Fruit fly (Drosophila melanogaster) whole organism, embryonic: ENCODE measurements around the gene CG32713.
A peak's percentile ranks its signal among the peaks of the same experiment; 100 is the strongest.

Experiments
- Aef1 ChIP-seq: fragments of 200-800 bp; sonication (Bioruptor generic); IDR thresholded peaks from 3 replicates; pipeline ENCODE4 v1.3.6; 2022; ENCODE audit warnings: missing biosample characterization, missing genetic modification characterization
- Bgb ChIP-seq: fragments of 200-800 bp; sonication (Bioruptor generic); IDR thresholded peaks from 2 replicates; pipeline ENCODE4 v1.3.6; 2022; ENCODE audit warnings: missing biosample characterization, missing genetic modification characterization; ENCODE audit not compliant: partially characterized antibody
- Blimp-1 ChIP-seq: fragments of 200-800 bp; sonication (Bioruptor generic); optimal IDR thresholded peaks from 3 replicates; lab custom pipeline; 2018; ENCODE audit warnings: missing biosample characterization, missing genetic modification characterization, mild to moderate bottlenecking, moderate library complexity, missing genetic modification reagents
- BtbVII ChIP-seq: fragments of 200-800 bp; sonication (Bioruptor generic); optimal IDR thresholded peaks from 3 replicates; lab custom pipeline; 2017; ENCODE audit warnings: missing biosample characterization, mild to moderate bottlenecking, missing genetic modification characterization
- CG11695 ChIP-seq: fragments of 200-800 bp; sonication (Bioruptor generic); IDR thresholded peaks from 3 replicates; pipeline ENCODE4 v1.3.6; 2022; ENCODE audit warnings: missing biosample characterization, missing genetic modification characterization
- CG12942 ChIP-seq: fragments of 200-800 bp; sonication (Bioruptor generic); optimal IDR thresholded peaks from 3 replicates; lab custom pipeline; 2016; ENCODE audit warnings: missing biosample characterization, missing genetic modification characterization
- CG13123 ChIP-seq: fragments of 200-800 bp; sonication (Bioruptor generic); optimal IDR thresholded peaks from 2 replicates; lab custom pipeline; 2016; ENCODE audit warnings: missing biosample characterization, missing genetic modification characterization
- CG13287 ChIP-seq: fragments of 200-800 bp; sonication (Bioruptor generic); IDR thresholded peaks from 2 replicates; pipeline ENCODE4 v1.3.6; 2022; ENCODE audit warnings: missing biosample characterization, missing genetic modification characterization; ENCODE audit not compliant: partially characterized antibody
- CG14441 ChIP-seq: fragments of 200-800 bp; sonication (Bioruptor generic); IDR thresholded peaks from 2 replicates; pipeline ENCODE4 v1.3.6; 2022; ENCODE audit warnings: missing biosample characterization, missing genetic modification characterization
- CG16779 ChIP-seq: fragments of 200-800 bp; sonication (Bioruptor generic); IDR thresholded peaks from 2 replicates; pipeline ENCODE4 v1.3.6; 2022; ENCODE audit warnings: missing biosample characterization, missing genetic modification characterization
- CG17385 ChIP-seq: fragments of 200-800 bp; sonication (Bioruptor generic); optimal IDR thresholded peaks from 3 replicates; lab custom pipeline; 2018; ENCODE audit warnings: missing biosample characterization, mild to moderate bottlenecking, missing genetic modification characterization
- CG17829 ChIP-seq: fragments of 200-800 bp; optimal IDR thresholded peaks from 2 replicates; lab custom pipeline; 2019; ENCODE audit warnings: missing biosample characterization, mild to moderate bottlenecking, missing genetic modification characterization, moderate library complexity
- CG17912 ChIP-seq: fragments of 200-800 bp; sonication (Bioruptor generic); optimal IDR thresholded peaks from 2 replicates; lab custom pipeline; 2018; ENCODE audit warnings: missing biosample characterization, mild to moderate bottlenecking, missing genetic modification characterization
- CG30020 ChIP-seq: fragments of 200-800 bp; optimal IDR thresholded peaks from 2 replicates; lab custom pipeline; 2019; ENCODE audit warnings: missing biosample characterization, mild to moderate bottlenecking, missing genetic modification characterization, moderate library complexity
- CG30403 ChIP-seq: fragments of 200-800 bp; sonication (Bioruptor generic); optimal IDR thresholded peaks from 3 replicates; lab custom pipeline; 2016; ENCODE audit warnings: missing biosample characterization, missing genetic modification characterization
- CG30431 ChIP-seq: fragments of 200-800 bp; sonication (Bioruptor generic); optimal IDR thresholded peaks from 2 replicates; lab custom pipeline; 2017; ENCODE audit warnings: missing biosample characterization, missing genetic modification characterization
- CG31441 ChIP-seq: fragments of 200-800 bp; sonication (Bioruptor generic); IDR thresholded peaks from 2 replicates; pipeline ENCODE4 v1.3.6; 2022; ENCODE audit warnings: missing biosample characterization, missing genetic modification characterization
- CG32532 ChIP-seq: fragments of 200-800 bp; sonication (Bioruptor generic); IDR thresholded peaks from 2 replicates; pipeline ENCODE4 v1.3.6; 2022; ENCODE audit warnings: missing biosample characterization, missing genetic modification characterization
- CG34224 ChIP-seq: fragments of 200-800 bp; sonication (Bioruptor generic); IDR thresholded peaks from 3 replicates; pipeline ENCODE4 v1.3.6; 2022; ENCODE audit warnings: missing biosample characterization, missing genetic modification characterization; ENCODE audit not compliant: partially characterized antibody
- CG3995 ChIP-seq: fragments of 200-800 bp; sonication (Bioruptor generic); optimal IDR thresholded peaks from 3 replicates; lab custom pipeline; 2016; ENCODE audit warnings: missing biosample characterization, missing genetic modification characterization
- CG4424 ChIP-seq: fragments of 200-800 bp; sonication (Bioruptor generic); optimal IDR thresholded peaks from 3 replicates; lab custom pipeline; 2016; ENCODE audit warnings: missing biosample characterization, missing genetic modification characterization
- CG6175 ChIP-seq: fragments of 200-800 bp; sonication (Bioruptor generic); IDR thresholded peaks from 3 replicates; pipeline ENCODE4 v1.3.6; 2022; ENCODE audit warnings: missing biosample characterization, missing genetic modification characterization
- CG7786 ChIP-seq: fragments of 200-800 bp; sonication (Bioruptor generic); optimal IDR thresholded peaks from 2 replicates; lab custom pipeline; 2016; ENCODE audit warnings: missing biosample characterization, missing genetic modification characterization
- CG9817 ChIP-seq: fragments of 200-800 bp; sonication (Bioruptor generic); optimal IDR thresholded peaks from 2 replicates; lab custom pipeline; 2018; ENCODE audit warnings: missing biosample characterization, mild to moderate bottlenecking, missing genetic modification characterization, moderate library complexity
- Chrac-16 ChIP-seq: fragments of 200-800 bp; sonication (Bioruptor generic); optimal IDR thresholded peaks from 3 replicates; lab custom pipeline; 2016; ENCODE audit warnings: missing biosample characterization, missing genetic modification characterization
- Hr39 ChIP-seq: fragments of >200 bp; optimal IDR thresholded peaks from 2 replicates; lab custom pipeline; 2017
- Hr78 ChIP-seq, 2 experiments: fragments of 200-800 bp in 1 of 2; fragments of >200 bp in 1 of 2; sonication (Bioruptor generic) in 1 of 2; optimal IDR thresholded peaks; 2 replicates each; lab custom pipeline; 2017 to 2019; ENCODE audit warnings: missing biosample characterization in 2 of 2, missing genetic modification characterization in 2 of 2, mild to moderate bottlenecking in 1 of 2, moderate library complexity in 1 of 2
- Nf-YC ChIP-seq: fragments of 200-800 bp; optimal IDR thresholded peaks from 3 replicates; lab custom pipeline; 2019; ENCODE audit warnings: missing biosample characterization, mild to moderate bottlenecking, missing genetic modification characterization, moderate library complexity
- Oaz ChIP-seq: fragments of 200-800 bp; sonication (Bioruptor generic); IDR thresholded peaks from 2 replicates; pipeline ENCODE4 v1.3.6; 2022; ENCODE audit warnings: missing biosample characterization, missing genetic modification characterization
- Pdp1 ChIP-seq, 2 experiments: fragments of 200-800 bp; sonication (Bioruptor generic); optimal IDR thresholded peaks; 3 replicates each; lab custom pipeline; 2016; ENCODE audit warnings: missing biosample characterization in 2 of 2, missing genetic modification characterization in 2 of 2, mild to moderate bottlenecking in 1 of 2, moderate library complexity in 1 of 2
- Sry-β ChIP-seq: fragments of 200-800 bp; sonication (Bioruptor generic); optimal IDR thresholded peaks from 2 replicates; lab custom pipeline; 2018; ENCODE audit warnings: missing biosample characterization, mild to moderate bottlenecking, missing genetic modification characterization, moderate library complexity
- ash1 ChIP-seq: fragments of 200-800 bp; sonication (Bioruptor generic); optimal IDR thresholded peaks from 2 replicates; lab custom pipeline; 2018; ENCODE audit warnings: missing biosample characterization, mild to moderate bottlenecking, missing genetic modification characterization
- cwo ChIP-seq: fragments of 200-800 bp; sonication (Bioruptor generic); optimal IDR thresholded peaks from 3 replicates; lab custom pipeline; 2017; ENCODE audit warnings: missing biosample characterization, missing genetic modification characterization, mild to moderate bottlenecking, moderate library complexity, missing genetic modification reagents
- danr ChIP-seq: fragments of 200-800 bp; sonication (Bioruptor generic); IDR thresholded peaks from 2 replicates; pipeline ENCODE4 v1.3.6; 2022; ENCODE audit warnings: missing biosample characterization, missing genetic modification characterization
- dmrt11E ChIP-seq: fragments of 200-800 bp; sonication (Bioruptor generic); optimal IDR thresholded peaks from 3 replicates; lab custom pipeline; 2018; ENCODE audit warnings: missing biosample characterization, mild to moderate bottlenecking, missing genetic modification characterization, moderate library complexity
- ems ChIP-seq: fragments of 200-800 bp; sonication (Bioruptor generic); optimal IDR thresholded peaks from 3 replicates; lab custom pipeline; 2016; ENCODE audit warnings: missing biosample characterization, missing genetic modification characterization
- gce ChIP-seq: fragments of 200-800 bp; sonication (Bioruptor generic); IDR thresholded peaks from 3 replicates; pipeline ENCODE4 v1.3.6; 2022; ENCODE audit warnings: missing biosample characterization, missing genetic modification characterization
- grau ChIP-seq: fragments of 200-800 bp; optimal IDR thresholded peaks from 3 replicates; lab custom pipeline; 2019; ENCODE audit warnings: missing biosample characterization, mild to moderate bottlenecking, missing genetic modification characterization, moderate library complexity
- inv ChIP-seq: fragments of 200-800 bp; sonication (Bioruptor generic); IDR thresholded peaks from 2 replicates; pipeline ENCODE4 v1.3.6; 2022; ENCODE audit warnings: missing biosample characterization, missing genetic modification characterization; ENCODE audit not compliant: partially characterized antibody
- jing ChIP-seq: fragments of 200-800 bp; sonication (Bioruptor generic); optimal IDR thresholded peaks from 2 replicates; lab custom pipeline; 2018; ENCODE audit warnings: missing biosample characterization, mild to moderate bottlenecking, missing genetic modification characterization
- lmd ChIP-seq: fragments of 200-800 bp; sonication (Bioruptor generic); IDR thresholded peaks from 2 replicates; pipeline ENCODE4 v1.3.6; 2022; ENCODE audit warnings: missing biosample characterization, missing genetic modification characterization
- pan ChIP-seq, 4 experiments: fragments of >200 bp in 3 of 4; fragments of 200-800 bp in 1 of 4; sonication (Bioruptor generic) in 1 of 4; optimal IDR thresholded peaks in 3 of 4; IDR thresholded peaks in 1 of 4; 2 replicates each; pipeline versions ENCODE4 v1.3.6 to Lab custom; 2017 to 2022; ENCODE audit warnings: missing biosample characterization in 2 of 4, missing genetic modification characterization in 2 of 4, mixed read lengths in 1 of 4
- peb ChIP-seq: fragments of 200-800 bp; sonication (Bioruptor generic); IDR thresholded peaks from 2 replicates; pipeline ENCODE4 v1.3.6; 2022; ENCODE audit warnings: missing biosample characterization, missing genetic modification characterization
- pros ChIP-seq: fragments of 200-800 bp; sonication (Bioruptor generic); optimal IDR thresholded peaks from 3 replicates; lab custom pipeline; 2019; ENCODE audit warnings: missing biosample characterization, mild to moderate bottlenecking, missing genetic modification characterization, moderate library complexity
- salm ChIP-seq: fragments of 200-800 bp; sonication (Bioruptor generic); optimal IDR thresholded peaks from 2 replicates; lab custom pipeline; 2018; ENCODE audit warnings: missing biosample characterization, mild to moderate bottlenecking, missing genetic modification characterization
- sens ChIP-seq: fragments of 200-800 bp; sonication (Bioruptor generic); peaks from one replicate; lab custom pipeline; 2016; ENCODE audit warnings: missing biosample characterization, missing genetic modification characterization
- slbo ChIP-seq: fragments of 200-800 bp; sonication (Bioruptor generic); IDR thresholded peaks from 2 replicates; pipeline ENCODE4 v1.3.6; 2022; ENCODE audit warnings: missing biosample characterization, missing genetic modification characterization
- slou ChIP-seq: fragments of 200-800 bp; sonication (Bioruptor generic); optimal IDR thresholded peaks from 3 replicates; lab custom pipeline; 2016; ENCODE audit warnings: missing biosample characterization, missing genetic modification characterization
- tin ChIP-seq: fragments of 200-800 bp; sonication (Bioruptor generic); optimal IDR thresholded peaks from 3 replicates; lab custom pipeline; 2016; ENCODE audit warnings: missing biosample characterization, missing genetic modification characterization
- unc-4 ChIP-seq: fragments of 200-800 bp; sonication (Bioruptor generic); IDR thresholded peaks from 2 replicates; pipeline ENCODE4 v1.3.6; 2022; ENCODE audit warnings: missing biosample characterization, missing genetic modification characterization; ENCODE audit not compliant: partially characterized antibody

Gene CG32713

dm6 chrX:8409793-8410192 lies 47.6 kb downstream of the CG32713 start (continued):
- TF ChIP-seq inv (GFP tag; lab: Robert Waterston, UW) (no peak), danr (no peak), slou (no peak), jing (GFP tag; lab: Kevin White, UChicago) (no peak), CG6175 (GFP tag; lab: Robert Waterston, UW) (peak; percentile 98), Bgb (GFP tag; lab: Robert Waterston, UW) (peak; percentile 39; the same call in 1 of the 2 replicates), salm (tag; lab: Kevin White, UChicago) (peak; percentile 34), pros (GFP tag; lab: Kevin White, UChicago) (peak; percentile 61), ems (no peak), gce (GFP tag; lab: Robert Waterston, UW) (peak; percentile 56; the same call in 1 of the 3 replicates), Oaz (GFP tag; lab: Robert Waterston, UW) (peak; percentile 57; the same call in 1 of the 2 replicates), tin (no peak), CG34224 (GFP tag; lab: Robert Waterston, UW) (0 out of 3 replicates have a peak, but pooled peaks have one; percentile 8), Hr78 (GFP tag; optimal IDR thresholded peaks at IDR 0.05; lab: Kevin White, UChicago) (no peak), CG4424 (no peak), peb (GFP tag; lab: Robert Waterston, UW) (peak; percentile 58), Aef1 (GFP tag; lab: Robert Waterston, UW) (no peak), CG3995 (GFP tag; lab: Kevin White, UChicago) (no peak), CG17912 (GFP tag; lab: Kevin White, UChicago) (peak; percentile 42), CG9817 (tag; lab: Kevin White, UChicago) (no peak), CG32532 (GFP tag; lab: Robert Waterston, UW) (peak; percentile 84), CG7786 (GFP tag; lab: Kevin White, UChicago) (no peak), slbo (GFP tag; lab: Robert Waterston, UW) (no peak), CG17829 (tag; lab: Kevin White, UChicago) (peak; percentile 50), sens (GFP tag; lab: Kevin White, UChicago) (peak; percentile 66), CG12942 (GFP tag; lab: Kevin White, UChicago) (no peak), dmrt11E (no peak), CG14441 (GFP tag; lab: Robert Waterston, UW) (no peak), BtbVII (GFP tag; lab: Kevin White, UChicago) (peak; percentile 74), CG31441 (no peak; the same call in 1 of the 2 replicates), pan (optimal IDR thresholded peaks at IDR 0.05; lab: Kevin White, UChicago) (no peak), pan (GFP tag; optimal IDR thresholded peaks at IDR 0.05 in 1 of 2, IDR thresholded peaks at IDR 0.05 in 1 of 2) (peak in 1 of 2 experiments; percentile 69), unc-4 (no peak), Sry-β (GFP tag; lab: Kevin White, UChicago) (no peak), CG13287 (0 out of 2 replicates have a peak, but pooled peaks have one; percentile 14), CG16779 (GFP tag; lab: Robert Waterston, UW) (peak; percentile 80; the same call in 1 of the 2 replicates), cwo (GFP tag; lab: Kevin White, UChicago) (peak; percentile 1), Blimp-1 (no peak), Pdp1 (GFP tag; optimal IDR thresholded peaks at IDR 0.05; lab: Kevin White, UChicago) (peak in 1 of 2 experiments; percentile 34), CG30431 (GFP tag; lab: Kevin White, UChicago) (no peak), CG11695 (GFP tag; lab: Robert Waterston, UW) (peak; percentile 65; the same call in 2 of the 3 replicates), Chrac-16 (GFP tag; lab: Kevin White, UChicago) (no peak), lmd (GFP tag; lab: Robert Waterston, UW) (no peak), CG30020 (tag; lab: Kevin White, UChicago) (no peak), CG17385 (peak; percentile 83), Nf-YC (peak; percentile 59), Hr39 (lab: Kevin White, UChicago) (no peak), grau (tag; lab: Kevin White, UChicago) (peak; percentile 39), CG30403 (GFP tag; lab: Kevin White, UChicago) (no peak), CG13123 (GFP tag; lab: Kevin White, UChicago) (no peak), ash1 (peak; percentile 58)
